Fruit fly (Drosophila melanogaster): ENCODE results near the gene CG31606.

The CG31606 gene

dm6 chr2L:8126849-8127602 lies 20.4 kb upstream of the CG31606 start, which contains the start of the genes CG12375 and CG8668 (continued):
- no peak for TF ChIP-seq jumu (GFP tag; optimal IDR thresholded peaks at IDR 0.05)
- TF ChIP-seq Side (GFP tag; optimal IDR thresholded peaks at IDR 0.05): no peak
- peak; percentile 87 for TF ChIP-seq CG13287 (GFP tag; IDR thresholded peaks at IDR 0.05; ENCODE audit: partially characterized antibody)
- peak in 1 of 2 experiments; percentile 80 for TF ChIP-seq crp (GFP tag; optimal IDR thresholded peaks at IDR 0.05)
- no peak for TF ChIP-seq CG12071 (GFP tag; optimal IDR thresholded peaks at IDR 0.05)
- TF ChIP-seq psq (GFP tag; optimal IDR thresholded peaks at IDR 0.05): no peak
- TF ChIP-seq CG14441 (GFP tag; IDR thresholded peaks at IDR 0.05): no peak
- TF ChIP-seq wek (GFP tag; optimal IDR thresholded peaks at IDR 0.05): no peak
- TF ChIP-seq CG32532 (GFP tag; IDR thresholded peaks at IDR 0.05): no peak
- TF ChIP-seq Atf3 (GFP tag; optimal IDR thresholded peaks at IDR 0.05): no peak
- TF ChIP-seq D (optimal IDR thresholded peaks at IDR 0.05): no peak
- TF ChIP-seq D (GFP tag; optimal IDR thresholded peaks at IDR 0.05): no peak
- TF ChIP-seq CG18011 (GFP tag; optimal IDR thresholded peaks at IDR 0.05): no peak
- no peak for TF ChIP-seq toy (GFP tag; IDR thresholded peaks at IDR 0.05)
- TF ChIP-seq Elba2 (GFP tag; optimal IDR thresholded peaks at IDR 0.05): no peak
- no peak for TF ChIP-seq wor (GFP tag; IDR thresholded peaks at IDR 0.05)
- no peak for TF ChIP-seq CG12104 (GFP tag; optimal IDR thresholded peaks at IDR 0.05)
- no peak for TF ChIP-seq CG7928 (GFP tag; optimal IDR thresholded peaks at IDR 0.05)
- no peak for TF ChIP-seq dan (GFP tag; IDR thresholded peaks at IDR 0.05)
- no peak for TF ChIP-seq CG1647 (GFP tag; optimal IDR thresholded peaks at IDR 0.05)
- no peak for TF ChIP-seq CG14667 (GFP tag; IDR thresholded peaks at IDR 0.05)
- TF ChIP-seq CG9817 (tag; optimal IDR thresholded peaks at IDR 0.05): no peak
- TF ChIP-seq fd3F (GFP tag; optimal IDR thresholded peaks at IDR 0.05): no peak
- TF ChIP-seq hbn (GFP tag; IDR thresholded peaks at IDR 0.05; ENCODE audit: partially characterized antibody): peak; percentile 80
- no peak for TF ChIP-seq CG18476 (GFP tag; optimal IDR thresholded peaks at IDR 0.05)
- no peak for TF ChIP-seq zfh2 (GFP tag; optimal IDR thresholded peaks at IDR 0.05)
- TF ChIP-seq BEAF-32 (GFP tag; optimal IDR thresholded peaks at IDR 0.05): peak; percentile 80
- TF ChIP-seq CG1792 (GFP tag; optimal IDR thresholded peaks at IDR 0.05): no peak
- TF ChIP-seq CG14014 (GFP tag; IDR thresholded peaks at IDR 0.05): 0 out of 2 replicates have a peak, but pooled peaks have one; percentile 6
- no peak for TF ChIP-seq lola (GFP tag; optimal IDR thresholded peaks at IDR 0.05)
- TF ChIP-seq rib (GFP tag; IDR thresholded peaks at IDR 0.05): no peak
- no peak for TF ChIP-seq sug (tag; optimal IDR thresholded peaks at IDR 0.05)
- TF ChIP-seq amos (GFP tag; IDR thresholded peaks at IDR 0.05; ENCODE audit: partially characterized antibody): peak; percentile 85; the same call in 1 of the 2 replicates
- no peak for TF ChIP-seq CG3838 (GFP tag; optimal IDR thresholded peaks at IDR 0.05)
- TF ChIP-seq odd (GFP tag; optimal IDR thresholded peaks at IDR 0.05): no peak
- TF ChIP-seq Dad (GFP tag; optimal IDR thresholded peaks at IDR 0.05): no peak
- TF ChIP-seq Sry-β (GFP tag; optimal IDR thresholded peaks at IDR 0.05): no peak
- peak; percentile 40 for TF ChIP-seq CG14710 (tag; optimal IDR thresholded peaks at IDR 0.05)
- TF ChIP-seq CG3995 (GFP tag; optimal IDR thresholded peaks at IDR 0.05): peak; percentile 8
- no peak for TF ChIP-seq CG8388 (GFP tag; optimal IDR thresholded peaks at IDR 0.05)
- peak in 1 of 2 experiments; percentile 15 for TF ChIP-seq Eip74EF (GFP tag; optimal IDR thresholded peaks at IDR 0.05)
- no peak for TF ChIP-seq CG4854 (GFP tag; optimal IDR thresholded peaks at IDR 0.05)
- TF ChIP-seq gsb (GFP tag; IDR thresholded peaks at IDR 0.05): no peak
- no peak for TF ChIP-seq CG8359 (GFP tag; optimal IDR thresholded peaks at IDR 0.05; ENCODE audit: borderline replicate concordance)
- TF ChIP-seq CG13894 (tag; optimal IDR thresholded peaks at IDR 0.05): no peak
- TF ChIP-seq CG1529 (GFP tag; optimal IDR thresholded peaks at IDR 0.05): no peak
- TF ChIP-seq aop (GFP tag; IDR thresholded peaks at IDR 0.05): no peak
- TF ChIP-seq ham (GFP tag; IDR thresholded peaks at IDR 0.05): no peak
- no peak for TF ChIP-seq CG12155 (GFP tag; optimal IDR thresholded peaks at IDR 0.05)

Measured in whole organism, embryonic.